Fruit fly (Drosophila melanogaster) whole organism, embryonic: Measurements from ENCODE around the gene CG32983.
A peak's percentile ranks its signal among the peaks of the same experiment; 100 is the strongest.

Experiments
- Abd-B ChIP-seq: fragments of 200-800 bp; sonication (Bioruptor generic); optimal IDR thresholded peaks from 2 replicates; lab custom pipeline; 2018; ENCODE audit warnings: missing biosample characterization, mild to moderate bottlenecking, missing genetic modification characterization, moderate library complexity
- Blimp-1 ChIP-seq: fragments of 200-800 bp; sonication (Bioruptor generic); optimal IDR thresholded peaks from 3 replicates; lab custom pipeline; 2018; ENCODE audit warnings: missing biosample characterization, missing genetic modification characterization, mild to moderate bottlenecking, moderate library complexity, missing genetic modification reagents
- CG10565 ChIP-seq: fragments of 200-800 bp; sonication (Bioruptor generic); optimal IDR thresholded peaks from 3 replicates; lab custom pipeline; 2016; ENCODE audit warnings: missing biosample characterization, mild to moderate bottlenecking, missing genetic modification characterization
- CG12942 ChIP-seq: fragments of 200-800 bp; sonication (Bioruptor generic); optimal IDR thresholded peaks from 3 replicates; lab custom pipeline; 2016; ENCODE audit warnings: missing biosample characterization, missing genetic modification characterization
- CG13287 ChIP-seq: fragments of 200-800 bp; sonication (Bioruptor generic); IDR thresholded peaks from 2 replicates; pipeline ENCODE4 v1.3.6; 2022; ENCODE audit warnings: missing biosample characterization, missing genetic modification characterization; ENCODE audit not compliant: partially characterized antibody
- CG14014 ChIP-seq: fragments of 200-800 bp; sonication (Bioruptor generic); IDR thresholded peaks from 2 replicates; pipeline ENCODE4 v1.3.6; 2022; ENCODE audit warnings: missing biosample characterization, missing genetic modification characterization
- CG14667 ChIP-seq: fragments of 200-800 bp; sonication (Bioruptor generic); IDR thresholded peaks from 2 replicates; pipeline ENCODE4 v1.3.6; 2022; ENCODE audit warnings: missing biosample characterization, missing genetic modification characterization
- CG14710 ChIP-seq: fragments of 200-800 bp; sonication (Bioruptor generic); optimal IDR thresholded peaks from 3 replicates; lab custom pipeline; 2019; ENCODE audit warnings: missing biosample characterization, mild to moderate bottlenecking, missing genetic modification characterization, moderate library complexity
- CG15269 ChIP-seq: fragments of 200-800 bp; sonication (Bioruptor generic); optimal IDR thresholded peaks from 2 replicates; lab custom pipeline; 2018; ENCODE audit warnings: missing biosample characterization, mild to moderate bottlenecking, missing genetic modification characterization, moderate library complexity
- CG15696 ChIP-seq: fragments of 200-800 bp; sonication (Bioruptor generic); optimal IDR thresholded peaks from 2 replicates; lab custom pipeline; 2019; ENCODE audit warnings: missing biosample characterization, mild to moderate bottlenecking, missing genetic modification characterization, moderate library complexity
- CG17361 ChIP-seq: fragments of 200-800 bp; sonication (Bioruptor generic); IDR thresholded peaks from 3 replicates; pipeline ENCODE4 v1.3.6; 2022; ENCODE audit warnings: missing biosample characterization, missing genetic modification characterization
- CG18262 ChIP-seq: fragments of 200-800 bp; optimal IDR thresholded peaks from 3 replicates; lab custom pipeline; 2019; ENCODE audit warnings: missing biosample characterization, mild to moderate bottlenecking, missing genetic modification characterization, moderate library complexity
- CG2120 ChIP-seq: fragments of 200-800 bp; sonication (Bioruptor generic); optimal IDR thresholded peaks from 3 replicates; lab custom pipeline; 2016; ENCODE audit warnings: missing biosample characterization, missing genetic modification characterization
- CG33557 ChIP-seq: fragments of 200-800 bp; sonication (Bioruptor generic); optimal IDR thresholded peaks from 2 replicates; lab custom pipeline; 2019; ENCODE audit warnings: missing biosample characterization, mild to moderate bottlenecking, missing genetic modification characterization, moderate library complexity
- CG34224 ChIP-seq: fragments of 200-800 bp; sonication (Bioruptor generic); IDR thresholded peaks from 3 replicates; pipeline ENCODE4 v1.3.6; 2022; ENCODE audit warnings: missing biosample characterization, missing genetic modification characterization; ENCODE audit not compliant: partially characterized antibody
- CG34376 ChIP-seq: fragments of 200-800 bp; sonication (Bioruptor generic); optimal IDR thresholded peaks from 2 replicates; lab custom pipeline; 2018; ENCODE audit warnings: missing biosample characterization, mild to moderate bottlenecking, missing genetic modification characterization
- CG34422 ChIP-seq: fragments of 200-800 bp; sonication (Bioruptor generic); IDR thresholded peaks from 3 replicates; pipeline ENCODE4 v1.3.6; 2022; ENCODE audit warnings: missing biosample characterization, missing genetic modification characterization
- CG3726 ChIP-seq: fragments of 200-800 bp; sonication (Bioruptor generic); IDR thresholded peaks from 3 replicates; pipeline ENCODE4, ENCODE4 v1.3.6; 2022; ENCODE audit warnings: missing biosample characterization, missing genetic modification characterization
- CG4282 ChIP-seq: fragments of 200-800 bp; sonication (Bioruptor generic); optimal IDR thresholded peaks from 2 replicates; lab custom pipeline; 2016; ENCODE audit warnings: missing biosample characterization, missing genetic modification characterization
- CG6272 ChIP-seq: fragments of 200-800 bp; sonication (Bioruptor generic); IDR thresholded peaks from 2 replicates; pipeline ENCODE4 v1.3.6; 2022; ENCODE audit warnings: missing biosample characterization, missing genetic modification characterization
- CG6689 ChIP-seq: fragments of 200-800 bp; sonication (Bioruptor generic); IDR thresholded peaks from 2 replicates; pipeline ENCODE4 v1.3.6; 2022; ENCODE audit warnings: missing biosample characterization, missing genetic modification characterization
- CG6765 ChIP-seq: fragments of 200-800 bp; sonication (Bioruptor generic); optimal IDR thresholded peaks from 3 replicates; lab custom pipeline; 2017; ENCODE audit warnings: missing biosample characterization, mild to moderate bottlenecking, missing genetic modification characterization
- Chrac-16 ChIP-seq: fragments of 200-800 bp; sonication (Bioruptor generic); optimal IDR thresholded peaks from 3 replicates; lab custom pipeline; 2016; ENCODE audit warnings: missing biosample characterization, missing genetic modification characterization
- D ChIP-seq, 2 experiments: fragments of 200-800 bp in 1 of 2; fragments of >200 bp in 1 of 2; sonication (Bioruptor generic) in 1 of 2; optimal IDR thresholded peaks; 2 replicates in 1 of 2; 3 replicates in 1 of 2; lab custom pipeline; 2017; ENCODE audit warnings: mild to moderate bottlenecking in 1 of 2, missing biosample characterization in 1 of 2, missing genetic modification characterization in 1 of 2, missing genetic modification reagents in 1 of 2
- Deaf1 ChIP-seq: fragments of 200-800 bp; optimal IDR thresholded peaks from 3 replicates; lab custom pipeline; 2019; ENCODE audit warnings: missing biosample characterization, mild to moderate bottlenecking, missing genetic modification characterization, moderate library complexity
- Dip2 ChIP-seq: fragments of 200-800 bp; sonication (Bioruptor generic); IDR thresholded peaks from 2 replicates; pipeline ENCODE4 v1.3.6; 2022; ENCODE audit warnings: missing biosample characterization, missing genetic modification characterization
- HLH54F ChIP-seq: fragments of 200-800 bp; sonication (Bioruptor generic); optimal IDR thresholded peaks from 3 replicates; lab custom pipeline; 2016; ENCODE audit warnings: missing biosample characterization, missing genetic modification characterization
- Hey ChIP-seq: fragments of 200-800 bp; sonication (Bioruptor generic); optimal IDR thresholded peaks from 3 replicates; lab custom pipeline; 2018; ENCODE audit warnings: missing biosample characterization, mild to moderate bottlenecking, missing genetic modification characterization
- HmgD ChIP-seq: fragments of 200-800 bp; sonication (Bioruptor generic); optimal IDR thresholded peaks from 3 replicates; lab custom pipeline; 2016; ENCODE audit warnings: missing biosample characterization, missing genetic modification characterization
- Lhr ChIP-seq: fragments of 200-800 bp; sonication (Bioruptor generic); optimal IDR thresholded peaks from 3 replicates; lab custom pipeline; 2017; ENCODE audit warnings: mild to moderate bottlenecking, missing biosample characterization, missing genetic modification reagents, missing genetic modification characterization
- Lim3 ChIP-seq: fragments of 200-800 bp; sonication (Bioruptor generic); IDR thresholded peaks from 2 replicates; pipeline ENCODE4 v1.3.6; 2022; ENCODE audit warnings: missing biosample characterization, missing genetic modification characterization
- Mad ChIP-seq: fragments of 200-800 bp; sonication (Bioruptor generic); optimal IDR thresholded peaks from 2 replicates; lab custom pipeline; 2016; ENCODE audit warnings: missing biosample characterization, missing genetic modification characterization
- Max ChIP-seq: fragments of 200-800 bp; sonication (Bioruptor generic); optimal IDR thresholded peaks from 2 replicates; lab custom pipeline; 2016; ENCODE audit warnings: missing biosample characterization, mild to moderate bottlenecking, missing genetic modification characterization
- Neu2 ChIP-seq: fragments of 200-800 bp; sonication (Bioruptor generic); optimal IDR thresholded peaks from 3 replicates; lab custom pipeline; 2016; ENCODE audit warnings: missing biosample characterization, missing genetic modification characterization, borderline replicate concordance
- aop ChIP-seq: fragments of 200-800 bp; sonication (Bioruptor generic); IDR thresholded peaks from 2 replicates; pipeline ENCODE4 v1.3.6; 2022; ENCODE audit warnings: missing biosample characterization, missing genetic modification characterization
- ato ChIP-seq: fragments of 200-800 bp; sonication (Bioruptor generic); IDR thresholded peaks from 2 replicates; pipeline ENCODE4 v1.3.6; 2022; ENCODE audit warnings: missing biosample characterization, missing genetic modification characterization; ENCODE audit not compliant: partially characterized antibody
- bowl ChIP-seq: fragments of 200-800 bp; sonication (Bioruptor generic); IDR thresholded peaks from 2 replicates; pipeline ENCODE4 v1.3.6; 2022; ENCODE audit warnings: missing biosample characterization, missing genetic modification characterization
- dan ChIP-seq: fragments of 200-800 bp; sonication (Bioruptor generic); IDR thresholded peaks from 2 replicates; pipeline ENCODE4 v1.3.6; 2022; ENCODE audit warnings: missing biosample characterization, missing genetic modification characterization
- dimm ChIP-seq: fragments of 200-800 bp; sonication (Bioruptor generic); IDR thresholded peaks from 2 replicates; pipeline ENCODE4 v1.3.6; 2022; ENCODE audit warnings: missing biosample characterization, missing genetic modification characterization
- fu2 ChIP-seq: fragments of 200-800 bp; sonication (Bioruptor generic); optimal IDR thresholded peaks from 2 replicates; lab custom pipeline; 2016; ENCODE audit warnings: missing biosample characterization, missing genetic modification characterization
- gce ChIP-seq: fragments of 200-800 bp; sonication (Bioruptor generic); IDR thresholded peaks from 3 replicates; pipeline ENCODE4 v1.3.6; 2022; ENCODE audit warnings: missing biosample characterization, missing genetic modification characterization
- grn ChIP-seq: fragments of 200-800 bp; sonication (Bioruptor generic); optimal IDR thresholded peaks from 3 replicates; lab custom pipeline; 2017; ENCODE audit warnings: missing biosample characterization, missing genetic modification characterization
- gsb-n ChIP-seq: fragments of 200-800 bp; sonication (Bioruptor generic); optimal IDR thresholded peaks from 3 replicates; lab custom pipeline; 2018; ENCODE audit warnings: missing biosample characterization, mild to moderate bottlenecking, missing genetic modification characterization
- insv ChIP-seq, 2 experiments: fragments of 200-800 bp; sonication (Bioruptor generic); optimal IDR thresholded peaks; 3 replicates each; lab custom pipeline; 2016 to 2018; ENCODE audit warnings: missing biosample characterization in 2 of 2, missing genetic modification characterization in 2 of 2
- kay ChIP-seq: fragments of 200-800 bp; sonication (Bioruptor generic); optimal IDR thresholded peaks from 2 replicates; lab custom pipeline; 2016; ENCODE audit warnings: missing biosample characterization, missing genetic modification characterization
- lbe ChIP-seq: fragments of 200-800 bp; sonication (Bioruptor generic); optimal IDR thresholded peaks from 2 replicates; lab custom pipeline; 2016; ENCODE audit warnings: missing biosample characterization, mild to moderate bottlenecking, missing genetic modification characterization
- pfk ChIP-seq: fragments of 200-800 bp; sonication (Bioruptor generic); optimal IDR thresholded peaks from 2 replicates; lab custom pipeline; 2018; ENCODE audit warnings: missing biosample characterization, mild to moderate bottlenecking, missing genetic modification characterization, moderate library complexity
- ssp ChIP-seq: fragments of 200-800 bp; sonication (Bioruptor generic); IDR thresholded peaks from 2 replicates; pipeline ENCODE4 v1.3.6; 2022; ENCODE audit warnings: missing biosample characterization, missing genetic modification characterization
- ttk ChIP-seq: fragments of 200-800 bp; sonication (Bioruptor generic); IDR thresholded peaks from 2 replicates; pipeline ENCODE4 v2.1.2; 2022; ENCODE audit warnings: missing biosample characterization, missing genetic modification characterization
- z ChIP-seq: fragments of 200-800 bp; sonication (Bioruptor generic); IDR thresholded peaks from 3 replicates; pipeline ENCODE4 v1.3.6; 2022; ENCODE audit warnings: missing biosample characterization, missing genetic modification characterization

The CG32983 gene

DNA sequence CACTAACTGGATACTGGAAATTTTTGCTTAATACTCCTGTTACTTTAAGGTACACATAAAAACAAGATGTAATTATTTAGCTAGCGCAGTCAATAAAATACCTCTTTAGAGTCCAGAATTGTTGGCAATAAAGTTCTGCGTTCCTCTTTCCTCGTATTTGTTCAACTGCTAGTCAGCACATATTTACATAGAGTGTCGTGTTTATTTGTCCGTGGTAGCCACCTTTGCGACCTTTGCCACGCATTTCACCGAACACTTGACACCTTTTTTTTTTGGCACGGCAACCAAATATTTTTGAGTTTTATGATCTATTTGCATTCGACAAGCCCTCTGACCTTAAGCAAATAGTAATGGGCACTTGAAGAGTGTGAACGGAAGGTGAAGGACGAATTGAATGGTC lies 19.7 kb upstream of the CG32983 start (continued):
- TF ChIP-seq CG34376 (GFP tag; lab: Kevin White, UChicago) (no peak), CG15269 (tag; lab: Kevin White, UChicago) (no peak), Dip2 (GFP tag; lab: Robert Waterston, UW) (no peak), grn (peak; percentile 54), Lhr (GFP tag; lab: Kevin White, UChicago) (peak; percentile 91), kay (GFP tag; lab: Kevin White, UChicago) (no peak), CG4282 (peak; percentile 40), CG34422 (GFP tag; lab: Robert Waterston, UW) (no peak), Deaf1 (tag; lab: Kevin White, UChicago) (no peak), Blimp-1 (GFP tag; lab: Kevin White, UChicago) (peak; percentile 45), D (optimal IDR thresholded peaks at IDR 0.05; lab: Kevin White, UChicago) (no peak), D (GFP tag; optimal IDR thresholded peaks at IDR 0.05; lab: Kevin White, UChicago) (peak; percentile 67), ato (no peak), Hey (peak; percentile 71), pfk (GFP tag; lab: Kevin White, UChicago) (no peak), fu2 (peak; percentile 36), Mad (GFP tag; lab: Kevin White, UChicago) (peak; percentile 84), ssp (GFP tag; lab: Robert Waterston, UW) (no peak; the same call in 1 of the 2 replicates), dan (GFP tag; lab: Robert Waterston, UW) (no peak), Lim3 (GFP tag; lab: Robert Waterston, UW) (no peak), CG33557 (peak; percentile 97), CG3726 (no peak), lbe (GFP tag; lab: Kevin White, UChicago) (no peak), bowl (GFP tag; lab: Robert Waterston, UW) (no peak), insv (GFP tag; optimal IDR thresholded peaks at IDR 0.05; lab: Kevin White, UChicago) (peak; percentile 16 to 76), CG13287 (GFP tag; lab: Robert Waterston, UW) (no peak), CG6272 (GFP tag; lab: Robert Waterston, UW) (no peak), HmgD (peak; percentile 5), gce (0 out of 3 replicates have a peak, but pooled peaks have one; percentile 10), CG15696 (tag; lab: Kevin White, UChicago) (peak; percentile 93), z (GFP tag; lab: Robert Waterston, UW) (peak; percentile 65; the same call in 2 of the 3 replicates), CG14710 (tag; lab: Kevin White, UChicago) (peak; percentile 58), CG10565 (GFP tag; lab: Kevin White, UChicago) (no peak), CG2120 (peak; percentile 86), ttk (GFP tag; lab: Robert Waterston, UW) (peak; percentile 27; the same call in 1 of the 2 replicates), Max (GFP tag; lab: Kevin White, UChicago) (peak; percentile 31), Chrac-16 (peak; percentile 36), CG34224 (no peak), CG6689 (GFP tag; lab: Robert Waterston, UW) (peak; percentile 24; the same call in 1 of the 2 replicates), CG6765 (GFP tag; lab: Kevin White, UChicago) (peak; percentile 49), Abd-B (GFP tag; lab: Kevin White, UChicago) (no peak), HLH54F (peak; percentile 79), CG12942 (GFP tag; lab: Kevin White, UChicago) (peak; percentile 81), Neu2 (GFP tag; lab: Kevin White, UChicago) (peak; percentile 86), CG14667 (GFP tag; lab: Robert Waterston, UW) (no peak), dimm (no peak), CG14014 (GFP tag; lab: Robert Waterston, UW) (peak; percentile 51; the same call in 1 of the 2 replicates), aop (GFP tag; lab: Robert Waterston, UW) (no peak), CG18262 (tag; lab: Kevin White, UChicago) (peak; percentile 53), gsb-n (tag; lab: Kevin White, UChicago) (peak; percentile 91), CG17361 (GFP tag; lab: Robert Waterston, UW) (peak; percentile 48; the same call in 1 of the 3 replicates)
